Fruit fly (Drosophila melanogaster) whole organism, pupa: Measurements from ENCODE around the gene Pa1.

Source experiments
- CG10348 ChIP-seq: fragments of 200-800 bp; sonication (Bioruptor generic); IDR thresholded peaks from 2 replicates; pipeline ENCODE4 v1.3.6; 2022; ENCODE audit warnings: missing biosample characterization, missing genetic modification characterization
- CG12605 ChIP-seq: fragments of 200-800 bp; sonication (Bioruptor generic); IDR thresholded peaks from 2 replicates; pipeline ENCODE4 v1.3.6; 2022; ENCODE audit warnings: missing biosample characterization, missing genetic modification characterization
- CG13204 ChIP-seq: fragments of 200-800 bp; sonication (Bioruptor generic); optimal IDR thresholded peaks from 2 replicates; lab custom pipeline; 2018; ENCODE audit warnings: missing biosample characterization, mild to moderate bottlenecking, missing genetic modification characterization, moderate library complexity
- CG14655 ChIP-seq: fragments of 200-800 bp; sonication (Bioruptor generic); optimal IDR thresholded peaks from 3 replicates; lab custom pipeline; 2017; ENCODE audit warnings: mild to moderate bottlenecking, missing biosample characterization, missing genetic modification reagents, missing genetic modification characterization
- CG15710 ChIP-seq: fragments of 200-800 bp; sonication (Bioruptor generic); optimal IDR thresholded peaks from 2 replicates; lab custom pipeline; 2018; ENCODE audit warnings: missing biosample characterization, mild to moderate bottlenecking, missing genetic modification characterization, moderate library complexity
- CG17806 ChIP-seq: fragments of 200-800 bp; sonication (Bioruptor generic); optimal IDR thresholded peaks from 2 replicates; lab custom pipeline; 2018; ENCODE audit warnings: missing biosample characterization, mild to moderate bottlenecking, missing genetic modification characterization, moderate library complexity
- CG32121 ChIP-seq: fragments of 200-800 bp; sonication (Bioruptor generic); IDR thresholded peaks from 2 replicates; pipeline ENCODE4 v1.3.6; 2022; ENCODE audit warnings: missing biosample characterization, missing genetic modification characterization
- CG34367 ChIP-seq: fragments of 200-800 bp; sonication (Bioruptor generic); optimal IDR thresholded peaks from 2 replicates; lab custom pipeline; 2018; ENCODE audit warnings: missing biosample characterization, mild to moderate bottlenecking, missing genetic modification characterization
- CG4496 ChIP-seq: fragments of 200-800 bp; sonication (Bioruptor generic); IDR thresholded peaks from 3 replicates; pipeline ENCODE4 v1.3.6; 2022; ENCODE audit warnings: missing biosample characterization, missing genetic modification characterization
- CG8159 ChIP-seq: fragments of 200-800 bp; sonication (Bioruptor generic); optimal IDR thresholded peaks from 3 replicates; lab custom pipeline; 2018; ENCODE audit warnings: missing biosample characterization, mild to moderate bottlenecking, missing genetic modification characterization, moderate library complexity
- CG8301 ChIP-seq: fragments of 200-800 bp; sonication (Bioruptor generic); optimal IDR thresholded peaks from 2 replicates; lab custom pipeline; 2018; ENCODE audit warnings: missing biosample characterization, mild to moderate bottlenecking, missing genetic modification characterization
- CG9948 ChIP-seq: fragments of 200-800 bp; sonication (Bioruptor generic); optimal IDR thresholded peaks from 2 replicates; lab custom pipeline; 2018; ENCODE audit warnings: missing biosample characterization, mild to moderate bottlenecking, missing genetic modification characterization, moderate library complexity
- D1 ChIP-seq: fragments of 200-800 bp; sonication (Bioruptor generic); optimal IDR thresholded peaks from 2 replicates; lab custom pipeline; 2018; ENCODE audit warnings: missing biosample characterization, mild to moderate bottlenecking, missing genetic modification characterization, moderate library complexity
- EcR ChIP-seq: fragments of 200-800 bp; sonication (Bioruptor generic); optimal IDR thresholded peaks from 3 replicates; lab custom pipeline; 2019; ENCODE audit warnings: missing biosample characterization, missing genetic modification characterization, mild to moderate bottlenecking, moderate library complexity, missing genetic modification reagents
- Ets98B ChIP-seq: fragments of 200-800 bp; sonication (Bioruptor generic); IDR thresholded peaks from 2 replicates; pipeline ENCODE4 v1.3.6; 2022; ENCODE audit warnings: missing biosample characterization, missing genetic modification characterization
- Pif1A ChIP-seq: fragments of 200-800 bp; sonication (Bioruptor generic); optimal IDR thresholded peaks from 3 replicates; lab custom pipeline; 2016; ENCODE audit warnings: missing biosample characterization, missing genetic modification characterization
- Pif1B ChIP-seq: fragments of 200-800 bp; sonication (Bioruptor generic); optimal IDR thresholded peaks from 3 replicates; lab custom pipeline; 2016; ENCODE audit warnings: missing biosample characterization, missing genetic modification characterization
- Snoo ChIP-seq: fragments of 200-800 bp; sonication (Bioruptor generic); optimal IDR thresholded peaks from 3 replicates; lab custom pipeline; 2017; ENCODE audit warnings: missing biosample characterization, mild to moderate bottlenecking, missing genetic modification characterization, inconsistent platforms
- fd96Ca ChIP-seq: fragments of 200-800 bp; sonication (Bioruptor generic); IDR thresholded peaks from 3 replicates; pipeline ENCODE4 v1.3.6; 2022; ENCODE audit warnings: missing biosample characterization, missing genetic modification characterization
- gl ChIP-seq: fragments of 200-800 bp; sonication (Bioruptor generic); optimal IDR thresholded peaks from 2 replicates; lab custom pipeline; 2018; ENCODE audit warnings: missing biosample characterization, mild to moderate bottlenecking, missing genetic modification characterization
- rn ChIP-seq: fragments of 200-800 bp; sonication (Bioruptor generic); IDR thresholded peaks from 2 replicates; pipeline ENCODE4 v1.3.6; 2022; ENCODE audit warnings: missing biosample characterization, missing genetic modification characterization

Pa1 gene

DNA sequence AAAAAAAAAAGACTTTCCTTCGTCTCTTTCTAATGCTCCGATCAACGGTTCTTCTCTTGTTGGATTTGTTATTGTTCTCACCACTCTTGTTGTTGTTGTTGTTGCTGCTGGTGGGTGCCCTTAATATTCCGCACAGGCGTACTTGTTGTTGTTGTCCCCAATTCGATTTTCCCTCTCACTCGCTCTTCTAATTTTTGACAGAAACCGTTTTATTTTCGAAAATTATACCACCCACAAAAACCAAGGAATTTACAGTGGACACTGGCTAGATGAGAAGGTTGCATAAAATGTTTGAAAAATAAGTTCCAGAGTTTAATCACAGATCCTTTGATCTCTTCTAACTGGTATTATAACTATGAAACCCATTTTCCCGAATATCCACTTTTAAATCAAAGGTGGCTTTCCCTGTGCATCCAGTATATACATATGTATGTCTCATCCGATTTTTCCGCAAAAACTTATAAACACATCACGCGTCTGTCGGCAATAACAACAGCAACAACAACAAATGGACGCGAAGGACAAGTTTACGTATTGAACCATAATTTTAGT lies 32.4 kb downstream of the Pa1 start:
- TF ChIP-seq fd96Ca (GFP tag; lab: Robert Waterston, UW) (0 out of 3 replicates have a peak, but pooled peaks have one; percentile 7), Snoo (tag; lab: Kevin White, UChicago) (no peak)

DNA sequence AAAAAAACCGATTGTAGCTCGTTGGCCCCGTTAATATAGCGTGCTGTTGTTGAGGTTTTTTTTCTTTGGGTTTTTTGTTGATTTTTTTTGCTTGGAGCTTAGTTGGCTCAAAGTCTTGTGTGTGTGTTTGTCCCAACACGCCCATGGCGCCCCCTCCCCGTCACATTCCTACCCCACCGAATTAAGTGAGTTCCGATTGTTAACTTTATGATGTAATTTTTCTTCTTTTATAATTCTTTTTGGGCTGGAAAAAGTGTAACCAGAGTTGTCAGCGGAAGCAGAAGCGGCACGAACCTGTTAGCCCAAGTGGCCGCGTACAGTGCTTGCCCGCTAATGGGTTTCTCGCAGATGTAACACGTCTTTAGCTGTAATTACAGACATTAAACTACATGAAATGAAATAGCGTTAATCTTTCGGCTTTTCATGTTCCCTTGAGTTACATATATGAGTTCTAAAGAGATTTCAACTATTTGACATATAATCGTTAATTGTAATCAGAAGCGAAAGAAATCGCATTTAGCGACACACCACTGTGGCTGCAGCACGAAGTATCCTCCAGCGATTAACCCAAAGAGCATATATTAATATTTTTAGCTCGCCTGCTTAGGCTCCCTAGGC lies 34.1 kb downstream of the Pa1 start:
- TF ChIP-seq rn (GFP tag; lab: Robert Waterston, UW) (no peak), CG32121 (GFP tag; lab: Robert Waterston, UW) (peak; percentile 50; the same call in 1 of the 2 replicates), CG34367 (tag; lab: Kevin White, UChicago) (no peak), Pif1B (GFP tag; lab: Kevin White, UChicago) (no peak), Snoo (tag; lab: Kevin White, UChicago) (no peak), CG8159 (tag; lab: Kevin White, UChicago) (no peak), fd96Ca (GFP tag; lab: Robert Waterston, UW) (no peak), CG15710 (tag; lab: Kevin White, UChicago) (no peak), CG13204 (no peak), gl (tag; lab: Kevin White, UChicago) (no peak), Pif1A (GFP tag; lab: Kevin White, UChicago) (no peak), CG8301 (tag; lab: Kevin White, UChicago) (no peak), CG17806 (tag; lab: Kevin White, UChicago) (no peak), CG4496 (GFP tag; lab: Robert Waterston, UW) (0 out of 3 replicates have a peak, but pooled peaks have one; percentile 11), Ets98B (GFP tag; lab: Robert Waterston, UW) (no peak)

DNA sequence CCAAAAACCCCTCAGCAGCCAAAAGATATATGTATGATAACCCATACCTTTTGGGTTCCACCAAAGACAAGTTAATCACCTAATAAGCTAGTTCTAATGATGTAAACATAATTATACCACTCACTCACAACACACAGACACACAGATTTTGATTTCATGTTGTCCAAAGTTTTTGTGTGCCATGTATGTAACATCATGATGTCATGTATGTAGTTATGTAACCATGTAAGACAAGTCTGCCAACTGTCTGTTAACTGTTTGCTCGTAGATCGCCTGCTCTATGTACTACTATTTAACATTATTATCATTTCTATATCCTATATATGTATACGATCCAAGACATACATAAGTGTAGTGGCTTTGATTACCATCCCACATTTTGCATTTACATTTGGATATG lies 45.2 kb downstream of the Pa1 start:
- TF ChIP-seq CG8159 (tag; lab: Kevin White, UChicago): no peak
- TF ChIP-seq CG34367 (tag; lab: Kevin White, UChicago): no peak
- no peak for TF ChIP-seq CG8301 (tag; lab: Kevin White, UChicago)
- no peak for TF ChIP-seq gl (tag; lab: Kevin White, UChicago)
- no peak for TF ChIP-seq rn (GFP tag; lab: Robert Waterston, UW)
- TF ChIP-seq CG4496 (GFP tag; lab: Robert Waterston, UW): no peak
- no peak for TF ChIP-seq Pif1B (GFP tag; lab: Kevin White, UChicago)
- no peak for TF ChIP-seq EcR (GFP tag; lab: Kevin White, UChicago)
- no peak for TF ChIP-seq Pif1A (GFP tag; lab: Kevin White, UChicago)
- TF ChIP-seq CG14655: no peak
- no peak for TF ChIP-seq D1 (tag; lab: Kevin White, UChicago)
- no peak for TF ChIP-seq CG10348 (GFP tag; lab: Robert Waterston, UW)
- TF ChIP-seq CG17806 (tag; lab: Kevin White, UChicago): no peak
- no peak for TF ChIP-seq CG13204
- TF ChIP-seq CG32121 (GFP tag; lab: Robert Waterston, UW): no peak
- no peak for TF ChIP-seq CG9948 (tag; lab: Kevin White, UChicago)
- no peak for TF ChIP-seq Snoo (tag; lab: Kevin White, UChicago)
- TF ChIP-seq Ets98B (GFP tag; lab: Robert Waterston, UW): no peak
- TF ChIP-seq CG15710 (tag; lab: Kevin White, UChicago): no peak
- TF ChIP-seq fd96Ca (GFP tag; lab: Robert Waterston, UW): no peak

DNA sequence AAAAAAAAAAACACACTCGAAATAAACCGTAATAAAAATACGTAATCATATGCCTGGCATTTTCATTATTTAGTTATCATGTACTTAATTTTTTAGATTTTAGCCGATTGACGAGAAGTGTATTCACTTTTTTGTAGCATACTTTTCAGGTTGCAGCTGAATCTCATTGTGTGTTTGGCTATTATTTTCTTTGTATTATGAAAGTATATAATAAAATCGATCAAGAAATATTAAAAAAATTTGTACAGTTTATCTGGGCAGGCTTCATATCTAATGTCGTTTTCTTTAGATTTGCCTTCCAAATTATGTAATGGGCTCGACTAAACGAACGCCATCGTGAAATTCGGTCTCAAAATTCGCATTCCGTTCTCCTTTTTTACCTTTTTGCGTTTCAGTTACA lies 50.6 kb downstream of the Pa1 start, which contains the start of gene CG15196:
TSS of gene CG15196 (plus strand) at position 301 of the 400 bp plus-strand sequence.
- TF ChIP-seq CG13204 (no peak), Snoo (tag; lab: Kevin White, UChicago) (no peak), CG32121 (GFP tag; lab: Robert Waterston, UW) (no peak), Pif1A (GFP tag; lab: Kevin White, UChicago) (no peak), CG12605 (no peak), CG9948 (tag; lab: Kevin White, UChicago) (no peak), fd96Ca (GFP tag; lab: Robert Waterston, UW) (no peak), CG8301 (tag; lab: Kevin White, UChicago) (no peak), Ets98B (GFP tag; lab: Robert Waterston, UW) (no peak), Pif1B (GFP tag; lab: Kevin White, UChicago) (no peak), CG8159 (tag; lab: Kevin White, UChicago) (no peak), CG17806 (tag; lab: Kevin White, UChicago) (no peak), EcR (GFP tag; lab: Kevin White, UChicago) (no peak), CG14655 (no peak), D1 (tag; lab: Kevin White, UChicago) (no peak), CG15710 (tag; lab: Kevin White, UChicago) (no peak)
- TF ChIP-seq, all 21 proteins: peak for 0
